Worm (Caenorhabditis elegans): ENCODE measurements around the gene K02E2.6.

Gene K02E2.6

ce11 chrV:20413426-20413825 is 33.1 kb downstream of the K02E2.6 start:
- TF ChIP-seq F13H6.1 (tag; optimal IDR thresholded peaks at IDR 0.05): peak; percentile 28
- peak; percentile 28 for TF ChIP-seq nhr-21 (tag; optimal IDR thresholded peaks at IDR 0.05)
- TF ChIP-seq crh-2 (tag; optimal IDR thresholded peaks at IDR 0.05): peak; percentile 40
- TF ChIP-seq mdl-1 (tag; optimal IDR thresholded peaks at IDR 0.05): peak in 1 of 2 experiments; percentile 0
- TF ChIP-seq unc-39 (tag; optimal IDR thresholded peaks at IDR 0.05): no peak
- TF ChIP-seq alr-1 (tag; optimal IDR thresholded peaks at IDR 0.05): no peak
- no peak for TF ChIP-seq nhr-25 (tag; optimal IDR thresholded peaks at IDR 0.05)
- TF ChIP-seq sma-9 (GFP tag; optimal IDR thresholded peaks at IDR 0.05): peak; percentile 80
- TF ChIP-seq sma-9 (tag; optimal IDR thresholded peaks at IDR 0.05): no peak
- TF ChIP-seq sem-4 (tag; optimal IDR thresholded peaks at IDR 0.05): no peak
- no peak for TF ChIP-seq ceh-16 (tag; optimal IDR thresholded peaks at IDR 0.05)
- peak; percentile 43 for TF ChIP-seq gmeb-1 (tag; optimal IDR thresholded peaks at IDR 0.05)
- peak; percentile 95 for TF ChIP-seq fos-1 (tag; optimal IDR thresholded peaks at IDR 0.05)
- TF ChIP-seq nhr-129 (tag; optimal IDR thresholded peaks at IDR 0.05): peak; percentile 37

ce11 chrV:20413936-20414335 is 33.6 kb downstream of the K02E2.6 start:
- TF ChIP-seq mdl-1 (tag; optimal IDR thresholded peaks at IDR 0.05) (no peak), unc-55 (GFP tag; optimal IDR thresholded peaks at IDR 0.05) (peak; percentile 52)

- TF ChIP-seq nhr-11 (tag; optimal IDR thresholded peaks at IDR 0.05) (no peak), aly-2 (tag; optimal IDR thresholded peaks at IDR 0.05) (no peak), Y55F3AM.14 (GFP tag; optimal IDR thresholded peaks at IDR 0.05) (no peak), gmeb-1 (tag; optimal IDR thresholded peaks at IDR 0.05) (no peak), mab-5 (tag; optimal IDR thresholded peaks at IDR 0.05) (no peak), fos-1 (tag; optimal IDR thresholded peaks at IDR 0.05) (peak; percentile 90), crh-2 (tag; optimal IDR thresholded peaks at IDR 0.05) (no peak), ZK546.5 (tag; optimal IDR thresholded peaks at IDR 0.05) (no peak), zag-1 (tag; optimal IDR thresholded peaks at IDR 0.05) (no peak), elt-3 (tag; optimal IDR thresholded peaks at IDR 0.05) (no peak), nhr-23 (tag; optimal IDR thresholded peaks at IDR 0.05) (no peak), lin-11 (tag; optimal IDR thresholded peaks at IDR 0.05) (no peak), nhr-12 (tag; optimal IDR thresholded peaks at IDR 0.05) (no peak), F13H6.1 (tag; optimal IDR thresholded peaks at IDR 0.05) (no peak), nhr-6 (tag; optimal IDR thresholded peaks at IDR 0.05) (no peak), lin-39 (tag; optimal IDR thresholded peaks at IDR 0.05) (no peak), unc-55 (GFP tag; optimal IDR thresholded peaks at IDR 0.05) (no peak), ztf-1 (GFP tag; conservative IDR thresholded peaks at IDR 0.05) (no peak), unc-62 (GFP tag; optimal IDR thresholded peaks at IDR 0.05) (no peak), nhr-10 (tag; optimal IDR thresholded peaks at IDR 0.05) (no peak), egl-27 (tag; optimal IDR thresholded peaks at IDR 0.05) (no peak), R02D3.7 (tag; optimal IDR thresholded peaks at IDR 0.05) (no peak), ztf-11 (tag; optimal IDR thresholded peaks at IDR 0.05) (no peak), skn-1 (tag; optimal IDR thresholded peaks at IDR 0.05) (no peak), lsy-2 (tag; optimal IDR thresholded peaks at IDR 0.05) (no peak), ceh-16 (tag; optimal IDR thresholded peaks at IDR 0.05) (no peak), ztf-4 (tag; optimal IDR thresholded peaks at IDR 0.05) (no peak), nhr-237 (tag; optimal IDR thresholded peaks at IDR 0.05) (no peak), mbf-1 (tag; optimal IDR thresholded peaks at IDR 0.05) (no peak), sma-9 (GFP tag; optimal IDR thresholded peaks at IDR 0.05) (peak; percentile 17), sma-9 (tag; optimal IDR thresholded peaks at IDR 0.05) (no peak), nhr-25 (tag; optimal IDR thresholded peaks at IDR 0.05) (peak; percentile 42), blmp-1 (tag; optimal IDR thresholded peaks at IDR 0.05; ENCODE audit: insufficient read depth) (peak; percentile 40), nhr-129 (tag; optimal IDR thresholded peaks at IDR 0.05) (peak; percentile 58), ceh-82 (tag; optimal IDR thresholded peaks at IDR 0.05) (no peak), peb-1 (tag; optimal IDR thresholded peaks at IDR 0.05) (no peak), elt-1 (tag; optimal IDR thresholded peaks at IDR 0.05) (no peak), mdl-1 (tag; optimal IDR thresholded peaks at IDR 0.05) (no peak), unc-39 (tag; optimal IDR thresholded peaks at IDR 0.05) (no peak), ama-1 (optimal IDR thresholded peaks at IDR 0.05) (no peak), nhr-21 (tag; optimal IDR thresholded peaks at IDR 0.05) (no peak), nhr-77 (tag; optimal IDR thresholded peaks at IDR 0.05) (no peak), dmd-4 (tag; optimal IDR thresholded peaks at IDR 0.05) (no peak), sem-4 (tag; optimal IDR thresholded peaks at IDR 0.05) (no peak), C34F6.9 (tag; optimal IDR thresholded peaks at IDR 0.05) (no peak), lin-13 (GFP tag; optimal IDR thresholded peaks at IDR 0.05) (no peak), sma-3 (GFP tag; optimal IDR thresholded peaks at IDR 0.05) (peak; percentile 16), alr-1 (tag; optimal IDR thresholded peaks at IDR 0.05) (no peak), snpc-4 (tag; optimal IDR thresholded peaks at IDR 0.05) (no peak)
These were observed 35.1 kb downstream of the K02E2.6 start for ce11 chrV:20415415-20415814.
